Worm (Caenorhabditis elegans) whole organism, L4 larva: Measurements from ENCODE around the gene R09D1.13.

Source experiments
- Y105C5A.15 ChIP-seq: fragments of 200-800 bp; sonication (Bioruptor generic); IDR thresholded peaks from 2 replicates; pipeline ENCODE4 v1.3.6; 2022; ENCODE audit warnings: missing genetic modification characterization, missing compliant biosample characterization
- ama-1 ChIP-seq: fragments of 150-350 bp; optimal IDR thresholded peaks from 2 replicates; lab custom pipeline; 2014; ENCODE audit warnings: inconsistent platforms, mixed read lengths
- mdl-1 ChIP-seq, 2 experiments: fragments of 150-350 bp in 1 of 2; sonication (generic microtip) in 1 of 2; optimal IDR thresholded peaks; 2 replicates each; lab custom pipeline; 2014 to 2017; ENCODE audit warnings: missing biosample characterization in 2 of 2, missing genetic modification characterization in 2 of 2
- nhr-77 ChIP-seq: fragments of 150-350 bp; optimal IDR thresholded peaks from 2 replicates; lab custom pipeline; 2014; ENCODE audit warnings: missing biosample characterization, missing genetic modification characterization
- pqm-1 ChIP-seq: sonication (generic microtip); optimal IDR thresholded peaks from 2 replicates; lab custom pipeline; 2017; ENCODE audit warnings: missing biosample characterization, missing genetic modification characterization
- tra-1 ChIP-seq: fragments of 200-800 bp; sonication (Bioruptor generic); IDR thresholded peaks from 2 replicates; pipeline ENCODE4 v1.3.6; 2022; ENCODE audit warnings: missing genetic modification reagents, missing genetic modification characterization, missing compliant biosample characterization

DNA sequence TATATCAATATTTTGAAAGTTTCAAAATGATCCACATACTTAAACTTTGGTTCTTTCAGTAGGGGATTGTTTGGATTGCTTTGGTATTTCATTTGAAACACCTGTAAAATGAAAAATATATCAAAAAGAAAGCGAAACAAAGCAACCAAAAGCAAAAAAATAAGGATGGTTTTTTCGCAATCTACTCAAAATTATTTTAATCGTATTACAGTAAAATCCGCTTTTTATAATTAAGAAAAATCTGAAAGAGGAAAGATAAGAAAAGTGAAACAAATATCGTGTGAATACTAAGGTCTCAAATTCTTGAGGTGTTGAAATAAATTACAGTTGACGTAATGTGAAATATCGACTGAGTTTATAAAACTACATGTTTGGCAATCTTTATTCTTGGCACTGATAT lies 20.8 kb upstream of the R09D1.13 start, which contains the start of gene chil-22:
- TF ChIP-seq ama-1 (lab: Kevin White, UChicago) (no peak), mdl-1 (tag; optimal IDR thresholded peaks at IDR 0.05; lab: Kevin White, UChicago) (no peak), pqm-1 (tag; lab: Kevin White, UChicago) (no peak), Y105C5A.15 (GFP tag; lab: Robert Waterston, UW) (no peak), tra-1 (GFP tag; lab: Robert Waterston, UW) (no peak), nhr-77 (tag; lab: Kevin White, UChicago) (no peak)
